Fruit fly (Drosophila melanogaster): Measurements from ENCODE around the gene Hibch.

The Hibch gene

dm6 chr3R:15408131-15408731 lies 51.2 kb downstream of the Hibch start, which contains the start of gene Atx2 (continued):
- TF ChIP-seq zfh1 (GFP tag; IDR thresholded peaks at IDR 0.05) (peak; percentile 58; the same call in 2 of the 3 replicates), Ets65A (GFP tag) (peak; percentile 89), CG4854 (GFP tag; optimal IDR thresholded peaks at IDR 0.05) (peak; percentile 24), run (tag; optimal IDR thresholded peaks at IDR 0.05) (no peak), fd3F (GFP tag; optimal IDR thresholded peaks at IDR 0.05) (no peak), pan (optimal IDR thresholded peaks at IDR 0.05) (no peak), pan (GFP tag; optimal IDR thresholded peaks at IDR 0.05 in 1 of 2, IDR thresholded peaks at IDR 0.05 in 1 of 2) (peak in 1 of 2 experiments; percentile 7), nerfin-2 (GFP tag; IDR thresholded peaks at IDR 0.05; ENCODE audit: partially characterized antibody) (peak; percentile 88), hb (GFP tag; IDR thresholded peaks at IDR 0.05; ENCODE audit: partially characterized antibody) (peak; percentile 95), Bdp1 (GFP tag; optimal IDR thresholded peaks at IDR 0.05) (peak; percentile 65), Doc3 (GFP tag; IDR thresholded peaks at IDR 0.05; ENCODE audit: partially characterized antibody) (peak; percentile 83)
